Worm (Caenorhabditis elegans) whole organism, L2 larva: ENCODE results near the gene npr-34.

Experiments
- crh-2 ChIP-seq: sonication (generic microtip); optimal IDR thresholded peaks from 2 replicates; lab custom pipeline; 2017; ENCODE audit warnings: missing biosample characterization, missing genetic modification characterization
- elt-1 ChIP-seq: fragments of 150-350 bp; optimal IDR thresholded peaks from 2 replicates; lab custom pipeline; 2014; ENCODE audit warnings: missing biosample characterization, missing genetic modification characterization
- mab-5 ChIP-seq: fragments of 150-350 bp; optimal IDR thresholded peaks from 2 replicates; lab custom pipeline; 2014; ENCODE audit warnings: missing biosample characterization, missing genetic modification characterization
- nhr-11 ChIP-seq: fragments of 150-350 bp; optimal IDR thresholded peaks from 2 replicates; lab custom pipeline; 2014; ENCODE audit warnings: missing biosample characterization, missing genetic modification characterization
- nhr-237 ChIP-seq: fragments of 150-350 bp; optimal IDR thresholded peaks from 2 replicates; lab custom pipeline; 2014; ENCODE audit warnings: missing biosample characterization, missing genetic modification characterization
- snpc-4 ChIP-seq: fragments of 150-350 bp; optimal IDR thresholded peaks from 2 replicates; lab custom pipeline; 2014; ENCODE audit warnings: missing biosample characterization, missing genetic modification characterization
- ztf-1 ChIP-seq: fragments of 200-800 bp; sonication (Bioruptor generic); conservative IDR thresholded peaks from 2 replicates; pipeline ENCODE4 v1.3.6; 2022; ENCODE audit warnings: missing genetic modification characterization, missing compliant biosample characterization

DNA sequence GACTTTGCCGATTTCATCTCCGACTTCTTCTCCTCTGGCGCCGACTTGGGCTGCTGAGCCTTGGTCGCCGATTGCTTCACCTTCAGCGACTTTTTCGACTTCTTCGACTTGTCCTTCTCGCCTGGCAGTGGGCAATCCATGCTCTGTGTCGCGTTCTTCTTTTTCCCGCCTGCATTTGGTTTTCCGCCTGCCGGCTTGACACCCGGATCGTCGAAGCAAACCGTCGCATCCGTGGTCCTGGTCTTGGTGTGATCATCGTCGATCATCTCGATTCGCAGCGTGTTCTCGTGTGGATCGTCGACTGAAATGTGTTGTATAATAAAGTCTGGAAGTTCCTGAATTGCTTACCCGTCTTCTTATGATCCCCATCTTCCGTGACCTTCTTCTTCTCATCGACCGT lies 33.1 kb upstream of the npr-34 start:
- TF ChIP-seq nhr-11 (tag; lab: Kevin White, UChicago) (no peak), crh-2 (no peak), ztf-1 (GFP tag; lab: Robert Waterston, UW) (no peak), elt-1 (tag; lab: Kevin White, UChicago) (no peak), snpc-4 (no peak), mab-5 (tag; lab: Kevin White, UChicago) (no peak), nhr-237 (no peak)
